Fruit fly (Drosophila melanogaster): ENCODE results near the gene 5PtaseI.

The 5PtaseI gene

DNA sequence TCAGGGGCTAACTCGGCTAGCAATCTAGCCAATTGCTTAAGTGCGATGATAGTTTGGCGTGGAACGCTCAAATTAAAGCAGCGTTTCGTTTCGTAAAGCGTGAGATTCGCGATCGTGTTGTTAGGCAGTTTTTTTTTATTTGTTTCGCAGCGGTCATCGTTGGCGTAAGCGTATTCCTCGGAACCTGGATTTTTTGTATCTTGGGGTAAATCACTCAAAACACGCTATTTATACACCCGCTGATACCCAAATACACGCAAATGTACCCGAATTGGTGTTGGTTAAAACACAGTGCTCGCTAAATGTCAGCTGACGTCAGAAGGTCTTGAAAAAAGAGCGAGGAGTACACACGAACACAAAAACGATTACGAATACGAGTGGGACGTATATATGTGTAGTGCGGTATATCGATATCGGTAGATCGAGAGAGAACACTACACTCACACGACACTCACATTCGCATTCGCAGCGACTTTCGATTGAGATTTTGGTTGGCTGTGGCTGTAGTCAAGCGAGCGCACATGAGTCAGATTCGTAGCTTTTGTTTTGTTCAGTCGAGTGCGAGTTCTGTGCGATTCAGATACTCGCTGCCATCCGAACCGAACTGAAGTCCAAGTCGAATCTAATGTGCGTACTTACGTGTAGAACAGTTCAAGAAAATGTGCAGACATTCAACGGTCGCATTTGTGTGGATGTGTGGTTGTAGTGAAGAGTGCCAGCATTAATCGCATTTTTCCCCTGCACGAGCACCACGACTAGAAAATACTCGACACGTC lies 5.0 kb upstream of the 5PtaseI start (continued):
- TF ChIP-seq eve (GFP tag; optimal IDR thresholded peaks at IDR 0.05) (peak in 1 of 2 experiments; percentile 28), MESR4 (GFP tag; optimal IDR thresholded peaks at IDR 0.05) (peak; percentile 56), CG8944 (GFP tag; optimal IDR thresholded peaks at IDR 0.05) (no peak), E2f1 (GFP tag; IDR thresholded peaks at IDR 0.05) (no peak), dysf (GFP tag; IDR thresholded peaks at IDR 0.05) (no peak), chn (GFP tag; optimal IDR thresholded peaks at IDR 0.05) (no peak), CG15011 (GFP tag; optimal IDR thresholded peaks at IDR 0.05) (no peak), CG11560 (tag; IDR thresholded peaks at IDR 0.05) (no peak), CTCF (GFP tag; optimal IDR thresholded peaks at IDR 0.05) (no peak), CG34224 (GFP tag; IDR thresholded peaks at IDR 0.05; ENCODE audit: partially characterized antibody) (no peak), chinmo (GFP tag; IDR thresholded peaks at IDR 0.05; ENCODE audit: partially characterized antibody) (no peak), CG18011 (GFP tag; optimal IDR thresholded peaks at IDR 0.05) (no peak), CG17568 (GFP tag; optimal IDR thresholded peaks at IDR 0.05) (no peak), NfI (GFP tag; optimal IDR thresholded peaks at IDR 0.05) (peak; percentile 7), exex (tag; optimal IDR thresholded peaks at IDR 0.05) (peak; percentile 88), ems (GFP tag; optimal IDR thresholded peaks at IDR 0.05) (no peak), Kr (GFP tag; optimal IDR thresholded peaks at IDR 0.05) (no peak), CG31365 (tag; optimal IDR thresholded peaks at IDR 0.05) (peak; percentile 28), Hr51 (GFP tag; optimal IDR thresholded peaks at IDR 0.05) (no peak), Lim3 (GFP tag; IDR thresholded peaks at IDR 0.05) (no peak), Gsc (GFP tag; IDR thresholded peaks at IDR 0.05) (no peak), CG10321 (GFP tag; IDR thresholded peaks at IDR 0.05) (no peak), tap (tag; optimal IDR thresholded peaks at IDR 0.05) (peak; percentile 28), fu2 (GFP tag; optimal IDR thresholded peaks at IDR 0.05) (no peak), Six4 (GFP tag; optimal IDR thresholded peaks at IDR 0.05) (no peak), CG7928 (GFP tag; optimal IDR thresholded peaks at IDR 0.05) (no peak), CG11504 (tag; optimal IDR thresholded peaks at IDR 0.05) (no peak), CG1832 (GFP tag; optimal IDR thresholded peaks at IDR 0.05) (no peak), Nf-YA (GFP tag; IDR thresholded peaks at IDR 0.05) (no peak), CG31224 (GFP tag; IDR thresholded peaks at IDR 0.05) (no peak), Drgx (GFP tag; IDR thresholded peaks at IDR 0.05) (no peak), CG12769 (tag; optimal IDR thresholded peaks at IDR 0.05) (peak; percentile 73), Ssrp (tag; optimal IDR thresholded peaks at IDR 0.05) (no peak), mirr (GFP tag; optimal IDR thresholded peaks at IDR 0.05) (peak; percentile 93), stwl (tag; optimal IDR thresholded peaks at IDR 0.05) (peak; percentile 73), Ets97D (GFP tag; optimal IDR thresholded peaks at IDR 0.05) (no peak), CG14710 (tag; optimal IDR thresholded peaks at IDR 0.05) (no peak), CG9437 (GFP tag; optimal IDR thresholded peaks at IDR 0.05) (no peak), CG8089 (GFP tag; optimal IDR thresholded peaks at IDR 0.05) (no peak), chif (GFP tag; optimal IDR thresholded peaks at IDR 0.05) (no peak), mld (GFP tag; IDR thresholded peaks at IDR 0.05; ENCODE audit: partially characterized antibody) (no peak)

DNA sequence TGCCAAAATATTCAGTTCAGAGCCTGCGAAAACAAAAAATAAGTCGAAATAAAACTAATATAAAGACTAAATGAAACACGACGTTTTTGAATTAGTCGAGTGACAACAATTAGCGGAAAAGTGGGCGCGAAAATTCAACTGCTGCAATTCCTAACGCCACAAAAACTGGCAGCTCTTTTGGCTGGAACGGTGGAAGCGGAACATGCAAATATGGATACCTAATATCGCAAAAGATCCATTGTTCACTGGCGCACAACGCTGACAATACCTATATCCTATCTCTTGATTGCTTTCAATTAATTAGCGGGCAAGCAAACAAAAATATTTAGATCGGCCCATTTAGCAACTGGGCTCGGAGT lies 4.4 kb upstream of the 5PtaseI start, which contains the start of gene CG11791:
Gene CG11791 (plus strand): TSS at position 234 of the 359 bp plus-strand sequence.
- TF ChIP-seq CG16779 (GFP tag; IDR thresholded peaks at IDR 0.05) (no peak), gfzf (GFP tag; optimal IDR thresholded peaks at IDR 0.05) (peak; percentile 65), dati (GFP tag; IDR thresholded peaks at IDR 0.05) (no peak), pzg (GFP tag; optimal IDR thresholded peaks at IDR 0.05) (peak; percentile 28), Dp (GFP tag; optimal IDR thresholded peaks at IDR 0.05) (peak; percentile 71), CG3995 (GFP tag; optimal IDR thresholded peaks at IDR 0.05) (peak; percentile 83), CG12071 (GFP tag; optimal IDR thresholded peaks at IDR 0.05) (no peak), pfk (GFP tag; optimal IDR thresholded peaks at IDR 0.05) (peak; percentile 95), Myb (GFP tag; optimal IDR thresholded peaks at IDR 0.05) (peak; percentile 43), HLH54F (GFP tag; optimal IDR thresholded peaks at IDR 0.05) (peak; percentile 1), CG8290 (GFP tag; optimal IDR thresholded peaks at IDR 0.05) (no peak), CG8290 (tag; optimal IDR thresholded peaks at IDR 0.05) (peak in 1 of 2 experiments; percentile 11)
